Worm (Caenorhabditis elegans): ENCODE data around the gene B0361.3.

The B0361.3 gene

ce11 chrIII:7304961-7305648 lies 23.8 kb downstream of the B0361.3 start (continued):
- TF ChIP-seq mab-9 (GFP tag; IDR thresholded peaks at IDR 0.05) (no peak), nhr-28 (tag; optimal IDR thresholded peaks at IDR 0.05) (no peak), nhr-90 (tag; optimal IDR thresholded peaks at IDR 0.05; ENCODE audit: poor library complexity) (peak; percentile 34), lin-39 (tag; optimal IDR thresholded peaks at IDR 0.05) (no peak), egl-13 (tag; optimal IDR thresholded peaks at IDR 0.05) (no peak), unc-30 (tag; optimal IDR thresholded peaks at IDR 0.05) (no peak), mef-2 (tag; optimal IDR thresholded peaks at IDR 0.05) (no peak), hpl-2 (GFP tag; optimal IDR thresholded peaks at IDR 0.05) (no peak), snu-23 (GFP tag; optimal IDR thresholded peaks at IDR 0.05) (peak; percentile 56), zip-4 (GFP tag; optimal IDR thresholded peaks at IDR 0.05) (no peak), sox-4 (tag; optimal IDR thresholded peaks at IDR 0.05) (no peak), ets-5 (GFP tag; IDR thresholded peaks at IDR 0.05) (no peak), egl-27 (tag; optimal IDR thresholded peaks at IDR 0.05) (no peak), fos-1 (tag; optimal IDR thresholded peaks at IDR 0.05) (no peak), ceh-82 (tag; optimal IDR thresholded peaks at IDR 0.05) (no peak), nhr-47 (tag; optimal IDR thresholded peaks at IDR 0.05) (peak; percentile 23), C16A3.4 (tag; optimal IDR thresholded peaks at IDR 0.05) (peak; percentile 11), nhr-20 (tag; optimal IDR thresholded peaks at IDR 0.05) (peak; percentile 71), blmp-1 (tag; optimal IDR thresholded peaks at IDR 0.05) (peak; percentile 73), C04F5.9 (tag; optimal IDR thresholded peaks at IDR 0.05) (no peak), elt-3 (tag; optimal IDR thresholded peaks at IDR 0.05) (peak in 2 of 6 experiments; percentile 73 to 86)

ce11 chrIII:7305649-7305977 lies 24.4 kb downstream of the B0361.3 start:
- TF ChIP-seq nhr-77 (tag; optimal IDR thresholded peaks at IDR 0.05) = no peak
- no peak for TF ChIP-seq xbp-1 (tag; optimal IDR thresholded peaks at IDR 0.05)
- no peak for TF ChIP-seq sup-37 (GFP tag; optimal IDR thresholded peaks at IDR 0.05)
- TF ChIP-seq lin-39 (tag; optimal IDR thresholded peaks at IDR 0.05) = no peak
- peak; percentile 47 for TF ChIP-seq lin-14 (GFP tag; optimal IDR thresholded peaks at IDR 0.05)
- TF ChIP-seq C34B4.2 (tag; optimal IDR thresholded peaks at IDR 0.05) = no peak
- TF ChIP-seq nhr-20 (tag; optimal IDR thresholded peaks at IDR 0.05) = peak; percentile 42
- TF ChIP-seq elt-3 (tag; optimal IDR thresholded peaks at IDR 0.05) = peak in 4 of 6 experiments; percentile 20 to 88 (median 44)
- peak; percentile 40 for TF ChIP-seq nhr-71 (tag; optimal IDR thresholded peaks at IDR 0.05)
- no peak for TF ChIP-seq nhr-76 (tag; optimal IDR thresholded peaks at IDR 0.05)
- no peak for TF ChIP-seq lin-13 (GFP tag; optimal IDR thresholded peaks at IDR 0.05)
- no peak for TF ChIP-seq egl-27 (tag; optimal IDR thresholded peaks at IDR 0.05)
- TF ChIP-seq nhr-90 (tag; optimal IDR thresholded peaks at IDR 0.05; ENCODE audit: poor library complexity) = peak; percentile 21
- no peak for TF ChIP-seq aly-2 (tag; optimal IDR thresholded peaks at IDR 0.05)
- TF ChIP-seq hlh-4 (tag; optimal IDR thresholded peaks at IDR 0.05) = no peak
- no peak for TF ChIP-seq Y116A8C.19 (tag; optimal IDR thresholded peaks at IDR 0.05; ENCODE audit: borderline replicate concordance)
- TF ChIP-seq swsn-7 (tag; optimal IDR thresholded peaks at IDR 0.05) = no peak
- TF ChIP-seq nhr-19 (GFP tag; conservative IDR thresholded peaks at IDR 0.05) = no peak; the same call in 1 of the 2 replicates
- TF ChIP-seq lir-3 (tag; optimal IDR thresholded peaks at IDR 0.05; ENCODE audit: poor library complexity) = no peak
- TF ChIP-seq zip-4 (GFP tag; optimal IDR thresholded peaks at IDR 0.05) = no peak
- TF ChIP-seq tbx-2 (tag; optimal IDR thresholded peaks at IDR 0.05) = no peak
- no peak for TF ChIP-seq unc-86 (tag; optimal IDR thresholded peaks at IDR 0.05)
- no peak for TF ChIP-seq nhr-47 (tag; optimal IDR thresholded peaks at IDR 0.05)
- no peak for TF ChIP-seq ceh-88 (GFP tag; IDR thresholded peaks at IDR 0.05)
- no peak for TF ChIP-seq ces-1 (GFP tag; optimal IDR thresholded peaks at IDR 0.05)
- peak; percentile 90 for TF ChIP-seq blmp-1 (tag; optimal IDR thresholded peaks at IDR 0.05)
- peak; percentile 77 for TF ChIP-seq nhr-85 (tag)
- no peak for TF ChIP-seq unc-30 (tag; optimal IDR thresholded peaks at IDR 0.05)
- peak; percentile 41 for TF ChIP-seq snu-23 (GFP tag; optimal IDR thresholded peaks at IDR 0.05)
- TF ChIP-seq alr-1 (tag; optimal IDR thresholded peaks at IDR 0.05; ENCODE audit: borderline replicate concordance) = no peak
- no peak for TF ChIP-seq unc-62 (GFP tag; optimal IDR thresholded peaks at IDR 0.05)
- TF ChIP-seq ceh-63 (GFP tag; optimal IDR thresholded peaks at IDR 0.05) = no peak
- no peak for TF ChIP-seq ceh-8 (GFP tag; optimal IDR thresholded peaks at IDR 0.05)
- TF ChIP-seq lsy-2 (tag; optimal IDR thresholded peaks at IDR 0.05) = peak in 1 of 2 experiments; percentile 25
- no peak for TF ChIP-seq mef-2 (tag; optimal IDR thresholded peaks at IDR 0.05)
- TF ChIP-seq efl-1 (optimal IDR thresholded peaks at IDR 0.05) = no peak
- TF ChIP-seq efl-1 (GFP tag; optimal IDR thresholded peaks at IDR 0.05 in 1 of 2) = no peak
- peak in 1 of 2 experiments; percentile 5 for TF ChIP-seq mdl-1 (tag; optimal IDR thresholded peaks at IDR 0.05)
- no peak for TF ChIP-seq dsc-1 (tag; optimal IDR thresholded peaks at IDR 0.05)
- TF ChIP-seq jun-1 (tag; optimal IDR thresholded peaks at IDR 0.05) = no peak

Measured in whole organism, L1 larva.